Fruit fly (Drosophila melanogaster) whole organism: ENCODE data around the gene CG33648.

Source experiments
- EcR ChIP-seq, 2 experiments: fragments of >200 bp; optimal IDR thresholded peaks; 2 replicates each; lab custom pipeline; 2017; ENCODE audit warnings: missing biosample characterization in 2 of 2, missing genetic modification characterization in 2 of 2, missing genetic modification reagents in 2 of 2
- usp ChIP-seq: fragments of >200 bp; optimal IDR thresholded peaks from 2 replicates; lab custom pipeline; 2017; ENCODE audit warnings: missing biosample characterization, missing genetic modification characterization, mixed read lengths

DNA sequence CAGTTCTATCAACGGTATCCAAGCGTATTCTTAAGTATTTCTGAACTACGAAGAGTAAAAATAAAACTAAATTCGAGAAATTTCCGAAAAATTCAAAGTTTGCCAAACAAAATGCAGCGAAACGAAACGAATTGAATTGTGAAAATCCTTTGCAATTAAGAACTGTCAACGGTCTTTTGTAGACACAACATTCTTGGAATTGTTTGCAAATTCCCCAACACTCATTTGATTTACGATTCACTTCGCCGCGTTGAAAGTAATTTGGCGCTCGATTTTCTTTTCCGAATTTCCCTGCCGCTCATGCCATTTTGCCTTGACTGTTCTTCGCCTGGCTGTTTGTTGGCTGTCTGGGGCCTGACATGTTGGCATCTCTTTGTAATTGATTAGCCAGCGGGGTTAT, 32.1 kb downstream of the CG33648 start:
- no peak for TF ChIP-seq EcR (GFP tag; optimal IDR thresholded peaks at IDR 0.05; lab: Kevin White, UChicago)
- TF ChIP-seq usp (GFP tag; lab: Kevin White, UChicago) = no peak
